Worm (Caenorhabditis elegans) whole organism, late embryonic: ENCODE data around the gene W02D7.5.

ENCODE experiments used
- C08G9.2 ChIP-seq: sonication (generic microtip); optimal IDR thresholded peaks from 2 replicates; lab custom pipeline; 2016; ENCODE audit warnings: mild to moderate bottlenecking, missing genetic modification characterization, moderate library complexity, missing compliant biosample characterization
- C38D4.7 ChIP-seq: fragments of 200-800 bp; sonication (Bioruptor generic); optimal IDR thresholded peaks from 2 replicates; lab custom pipeline; 2018; ENCODE audit warnings: mild to moderate bottlenecking, missing genetic modification characterization, moderate library complexity, missing compliant biosample characterization
- F13H6.1 ChIP-seq: sonication (generic microtip); optimal IDR thresholded peaks from 2 replicates; lab custom pipeline; 2016; ENCODE audit warnings: missing genetic modification characterization, missing compliant biosample characterization
- K02D7.2 ChIP-seq: sonication (generic microtip); optimal IDR thresholded peaks from 2 replicates; lab custom pipeline; 2017; ENCODE audit warnings: mild to moderate bottlenecking, missing genetic modification characterization, missing compliant biosample characterization
- Y22D7AL.16 ChIP-seq: sonication (generic microtip); optimal IDR thresholded peaks from 2 replicates; lab custom pipeline; 2016; ENCODE audit warnings: missing genetic modification characterization, missing compliant biosample characterization
- ceh-14 ChIP-seq: sonication (generic microtip); optimal IDR thresholded peaks from 2 replicates; lab custom pipeline; 2016; ENCODE audit warnings: missing genotype, missing genetic modification characterization, missing compliant biosample characterization
- ceh-18 ChIP-seq: sonication (generic microtip); optimal IDR thresholded peaks from 2 replicates; lab custom pipeline; 2016; ENCODE audit warnings: missing genetic modification characterization, missing compliant biosample characterization
- ceh-2 ChIP-seq: sonication (generic microtip); optimal IDR thresholded peaks from 2 replicates; lab custom pipeline; 2016; ENCODE audit warnings: missing genotype, missing genetic modification characterization, missing compliant biosample characterization
- ceh-22 ChIP-seq: sonication (generic microtip); optimal IDR thresholded peaks from 2 replicates; lab custom pipeline; 2017; ENCODE audit warnings: missing biosample characterization, missing genetic modification characterization
- ceh-31 ChIP-seq: sonication (generic microtip); optimal IDR thresholded peaks from 2 replicates; lab custom pipeline; 2016; ENCODE audit warnings: missing genetic modification characterization, missing compliant biosample characterization
- ceh-45 ChIP-seq: fragments of 200-800 bp; sonication (Bioruptor generic); IDR thresholded peaks from 2 replicates; pipeline ENCODE4 v1.3.6; 2022; ENCODE audit warnings: missing genetic modification reagents, missing genetic modification characterization, missing compliant biosample characterization
- ceh-48 ChIP-seq: sonication (generic microtip); optimal IDR thresholded peaks from 2 replicates; lab custom pipeline; 2016; ENCODE audit warnings: missing genetic modification characterization, inconsistent platforms, missing compliant biosample characterization
- ceh-6 ChIP-seq: fragments of 200-800 bp; sonication (Bioruptor generic); optimal IDR thresholded peaks from 2 replicates; lab custom pipeline; 2018; ENCODE audit warnings: mild to moderate bottlenecking, missing genetic modification characterization, missing compliant biosample characterization
- dmd-4 ChIP-seq: sonication (generic microtip); optimal IDR thresholded peaks from 2 replicates; lab custom pipeline; 2016; ENCODE audit warnings: borderline replicate concordance, missing genetic modification characterization, missing compliant biosample characterization
- elt-2 ChIP-seq: sonication (generic microtip); optimal IDR thresholded peaks from 2 replicates; lab custom pipeline; 2016; ENCODE audit warnings: missing genetic modification reagents, missing genetic modification characterization, missing compliant biosample characterization
- fkh-10 ChIP-seq: fragments of 150-350 bp; optimal IDR thresholded peaks from 2 replicates; lab custom pipeline; 2014; ENCODE audit warnings: missing biosample characterization, missing genetic modification reagents, missing genetic modification characterization
- fkh-6 ChIP-seq: sonication (generic microtip); optimal IDR thresholded peaks from 2 replicates; lab custom pipeline; 2016; ENCODE audit warnings: missing genetic modification characterization, missing compliant biosample characterization
- hlh-30 ChIP-seq: sonication (generic microtip); optimal IDR thresholded peaks from 2 replicates; lab custom pipeline; 2017; ENCODE audit warnings: antibody characterized with exemption, missing genetic modification characterization, missing compliant biosample characterization; ENCODE audit not compliant: insufficient read depth
- hlh-6 ChIP-seq: sonication (generic microtip); optimal IDR thresholded peaks from 2 replicates; lab custom pipeline; 2016; ENCODE audit warnings: missing genotype, missing genetic modification characterization, missing compliant biosample characterization
- lim-6 ChIP-seq: sonication (generic microtip); optimal IDR thresholded peaks from 2 replicates; lab custom pipeline; 2016; ENCODE audit warnings: missing genetic modification characterization, missing compliant biosample characterization
- lin-11 ChIP-seq: fragments of 200-800 bp; sonication (Bioruptor generic); optimal IDR thresholded peaks from 2 replicates; lab custom pipeline; 2018; ENCODE audit warnings: mild to moderate bottlenecking, missing genetic modification characterization, missing compliant biosample characterization
- madf-2 ChIP-seq: sonication (generic microtip); optimal IDR thresholded peaks from 2 replicates; lab custom pipeline; 2017; ENCODE audit warnings: missing genetic modification characterization, missing compliant biosample characterization
- mec-3 ChIP-seq: sonication (generic microtip); optimal IDR thresholded peaks from 2 replicates; lab custom pipeline; 2016; ENCODE audit warnings: borderline replicate concordance, missing genetic modification characterization, missing compliant biosample characterization
- nfya-1 ChIP-seq: sonication (generic microtip); optimal IDR thresholded peaks from 2 replicates; lab custom pipeline; 2017; ENCODE audit warnings: missing genetic modification characterization, mild to moderate bottlenecking, missing compliant biosample characterization, antibody characterized with exemption, moderate library complexity
- npax-4 ChIP-seq: sonication (generic microtip); optimal IDR thresholded peaks from 2 replicates; lab custom pipeline; 2016; ENCODE audit warnings: missing genetic modification characterization, missing compliant biosample characterization
- pat-9 ChIP-seq: fragments of 200-800 bp; sonication (Bioruptor generic); optimal IDR thresholded peaks from 2 replicates; lab custom pipeline; 2018; ENCODE audit warnings: mild to moderate bottlenecking, missing genetic modification characterization, moderate library complexity, missing compliant biosample characterization
- pax-1 ChIP-seq: fragments of 150-350 bp; optimal IDR thresholded peaks from 2 replicates; lab custom pipeline; 2014; ENCODE audit warnings: missing biosample characterization, missing genetic modification characterization
- pha-2 ChIP-seq: sonication (generic microtip); optimal IDR thresholded peaks from 2 replicates; lab custom pipeline; 2017; ENCODE audit warnings: mild to moderate bottlenecking, missing genetic modification characterization, missing compliant biosample characterization
- pha-4 ChIP-seq: fragments of 150-350 bp; optimal IDR thresholded peaks from 2 replicates; lab custom pipeline; 2018; ENCODE audit warnings: missing biosample characterization, missing genetic modification reagents, missing genetic modification characterization
- pros-1 ChIP-seq: fragments of 150-350 bp; optimal IDR thresholded peaks from 2 replicates; lab custom pipeline; 2014; ENCODE audit warnings: missing biosample characterization, missing genetic modification reagents, missing genetic modification characterization
- ref-2 ChIP-seq: sonication (generic microtip); optimal IDR thresholded peaks from 2 replicates; lab custom pipeline; 2016; ENCODE audit warnings: missing genetic modification characterization, missing compliant biosample characterization
- rnt-1 ChIP-seq: sonication (generic microtip); optimal IDR thresholded peaks from 2 replicates; lab custom pipeline; 2016; ENCODE audit warnings: missing genetic modification characterization, missing compliant biosample characterization
- sdc-2 ChIP-seq: sonication (generic microtip); optimal IDR thresholded peaks from 2 replicates; lab custom pipeline; 2016; ENCODE audit warnings: missing genotype, missing genetic modification characterization, missing compliant biosample characterization
- sox-2 ChIP-seq: fragments of 200-800 bp; sonication (Bioruptor generic); IDR thresholded peaks from 2 replicates; pipeline ENCODE4 v1.3.6; 2022; ENCODE audit warnings: missing genetic modification reagents, missing genetic modification characterization, missing compliant biosample characterization
- ttx-3 ChIP-seq: sonication (generic microtip); optimal IDR thresholded peaks from 2 replicates; lab custom pipeline; 2016; ENCODE audit warnings: missing genetic modification reagents, missing genetic modification characterization, missing compliant biosample characterization
- unc-3 ChIP-seq, 2 experiments: fragments of 200-800 bp in 1 of 2; sonication (Bioruptor generic) in 1 of 2; sonication (generic microtip) in 1 of 2; conservative IDR thresholded peaks in 1 of 2; optimal IDR thresholded peaks in 1 of 2; 2 replicates each; pipeline versions ENCODE4 v1.3.6 to Lab custom; 2016 to 2022; ENCODE audit warnings: missing compliant biosample characterization in 2 of 2, missing genetic modification characterization in 2 of 2, missing genetic modification reagents in 1 of 2
- unc-42 ChIP-seq: sonication (generic microtip); optimal IDR thresholded peaks from 2 replicates; lab custom pipeline; 2016; ENCODE audit warnings: missing genotype, missing genetic modification characterization, missing compliant biosample characterization
- unc-86 ChIP-seq: sonication (generic microtip); optimal IDR thresholded peaks from 2 replicates; lab custom pipeline; 2016; ENCODE audit warnings: missing genetic modification characterization, missing compliant biosample characterization
- ztf-16 ChIP-seq: sonication (generic microtip); optimal IDR thresholded peaks from 2 replicates; lab custom pipeline; 2017; ENCODE audit warnings: missing genetic modification characterization, missing compliant biosample characterization

The W02D7.5 gene

DNA sequence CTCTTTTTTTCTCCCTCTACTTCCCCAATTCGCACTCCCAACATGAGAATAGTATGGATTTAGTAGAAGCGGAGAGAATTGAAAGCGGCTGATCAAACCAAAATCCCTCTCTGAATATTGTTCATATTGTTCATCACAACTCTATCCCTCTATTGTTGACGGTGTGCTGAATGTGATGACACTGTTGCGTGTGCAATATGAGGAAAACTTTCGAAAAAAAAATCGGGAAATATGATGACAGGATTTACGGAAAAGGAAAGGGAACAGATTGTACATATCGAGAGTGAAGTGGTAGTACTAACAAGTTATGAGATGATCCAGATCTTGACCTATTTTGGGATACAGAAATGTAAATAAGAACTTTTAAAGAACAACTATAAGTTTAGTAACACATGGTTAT is 3.2 kb downstream of the W02D7.5 start, which contains the start of gene smex-1 (continued):
- TF ChIP-seq sdc-2 (tag; lab: Kevin White, UChicago) = no peak
- TF ChIP-seq, all 69 proteins: peak for 0

DNA sequence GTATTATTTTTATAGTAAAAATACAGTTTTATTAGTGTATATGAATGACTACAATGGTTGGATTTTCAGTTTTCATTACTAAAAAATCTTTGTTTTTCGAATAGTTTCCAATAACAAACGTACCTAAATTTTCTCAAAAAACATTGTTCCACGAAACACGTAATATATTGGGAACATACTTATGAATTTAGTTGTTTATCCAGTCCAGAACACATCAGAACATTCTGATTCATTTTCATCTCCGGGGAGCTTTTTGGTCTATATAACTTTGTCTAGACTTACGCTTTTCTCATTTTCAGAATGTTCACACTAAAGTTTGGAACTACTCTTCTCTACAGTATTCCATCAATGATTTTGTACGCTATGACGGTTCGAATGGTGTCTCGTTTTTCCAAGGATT is 7.3 kb downstream of the W02D7.5 start, which contains the start of gene srg-33:
srg-33 (plus strand) TSS at position 301 of the 400 bp plus-strand sequence.
- no peak for TF ChIP-seq pros-1 (tag; lab: Kevin White, UChicago)
- no peak for TF ChIP-seq pha-2 (tag; lab: Kevin White, UChicago)
- no peak for TF ChIP-seq rnt-1 (tag; lab: Kevin White, UChicago)
- no peak for TF ChIP-seq ztf-16
- TF ChIP-seq ceh-18 = no peak
- TF ChIP-seq fkh-6 (tag; lab: Kevin White, UChicago) = no peak
- no peak for TF ChIP-seq ceh-22 (tag; lab: Kevin White, UChicago)
- TF ChIP-seq ceh-2 (tag; lab: Kevin White, UChicago) = no peak
- TF ChIP-seq pax-1 = no peak
- no peak for TF ChIP-seq ref-2 (tag; lab: Kevin White, UChicago)
- no peak for TF ChIP-seq nfya-1
- no peak for TF ChIP-seq ceh-45
- TF ChIP-seq unc-86 (tag; lab: Kevin White, UChicago) = no peak
- TF ChIP-seq ceh-48 (tag; lab: Kevin White, UChicago) = no peak
- TF ChIP-seq elt-2 (tag; lab: Kevin White, UChicago) = no peak
- no peak for TF ChIP-seq mec-3 (tag; lab: Kevin White, UChicago)
- TF ChIP-seq npax-4 (tag; lab: Kevin White, UChicago) = no peak
- TF ChIP-seq fkh-10 (GFP tag; lab: Kevin White, UChicago) = no peak
- TF ChIP-seq dmd-4 (tag; lab: Kevin White, UChicago) = no peak
- TF ChIP-seq, all 69 proteins: peak for 0

DNA sequence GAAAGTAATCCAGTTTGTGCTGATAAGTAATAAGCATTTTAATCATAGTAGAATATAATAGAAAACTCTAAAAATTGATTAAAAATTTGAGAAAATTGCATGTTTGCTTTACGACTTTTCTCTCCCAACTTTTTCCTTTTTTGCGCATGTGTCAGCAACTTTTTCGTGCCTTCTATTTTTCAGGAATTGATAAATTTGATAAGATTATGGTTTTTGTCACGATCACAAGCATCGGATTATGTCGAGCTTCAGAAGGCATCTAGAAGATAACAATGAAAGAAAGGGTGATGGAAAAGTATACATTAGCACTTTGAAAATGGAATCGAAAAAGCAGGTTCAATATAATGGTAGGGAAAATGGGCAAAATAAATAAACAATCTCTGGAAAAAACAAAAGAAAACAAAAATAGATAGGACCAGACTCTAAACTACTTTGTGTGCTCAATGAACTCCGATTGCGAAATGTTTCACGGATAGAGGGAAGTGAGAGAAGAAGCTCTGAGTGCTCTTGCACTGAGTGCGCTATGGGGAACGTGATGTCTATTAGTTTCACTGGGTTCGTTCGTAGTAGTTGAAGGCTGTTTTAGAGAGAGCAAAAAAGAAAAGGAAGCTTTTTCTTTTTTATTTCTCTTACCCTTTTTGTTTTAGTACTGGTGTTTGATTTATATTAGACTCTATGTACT is 10.8 kb downstream of the W02D7.5 start:
- TF ChIP-seq pax-1 = no peak
- TF ChIP-seq pha-2 (tag; lab: Kevin White, UChicago) = no peak
- TF ChIP-seq sox-2 (GFP tag; lab: Robert Waterston, UW) = no peak
- no peak for TF ChIP-seq K02D7.2 (tag; lab: Kevin White, UChicago)
- no peak for TF ChIP-seq hlh-30 (tag; lab: Kevin White, UChicago)
- TF ChIP-seq hlh-6 (tag; lab: Kevin White, UChicago) = no peak
- TF ChIP-seq ceh-45 = no peak
- no peak for TF ChIP-seq ceh-14 (tag; lab: Kevin White, UChicago)
- TF ChIP-seq ceh-6 (GFP tag; lab: Kevin White, UChicago) = no peak

DNA sequence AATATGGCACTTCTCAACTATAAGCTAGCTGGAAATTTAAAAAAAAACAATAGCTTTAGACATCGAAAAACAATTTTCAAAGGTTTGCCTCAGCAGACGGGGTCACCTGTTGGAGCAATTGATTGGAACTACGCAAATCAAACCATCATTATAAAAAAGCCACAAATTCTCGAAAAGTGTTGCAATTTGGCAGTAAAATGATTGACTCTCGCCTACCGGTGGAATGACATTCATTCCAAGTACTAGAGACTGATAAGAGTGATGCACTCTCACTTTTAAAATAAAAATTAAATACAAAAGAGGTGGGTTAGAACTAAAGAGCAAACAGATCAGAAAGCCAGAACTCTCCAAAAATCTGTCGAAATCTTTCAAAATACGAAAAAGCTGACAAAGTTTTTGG is 13.6 kb downstream of the W02D7.5 start:
- no peak for TF ChIP-seq pros-1 (tag; lab: Kevin White, UChicago)
- TF ChIP-seq, all 69 proteins: peak for 0

DNA sequence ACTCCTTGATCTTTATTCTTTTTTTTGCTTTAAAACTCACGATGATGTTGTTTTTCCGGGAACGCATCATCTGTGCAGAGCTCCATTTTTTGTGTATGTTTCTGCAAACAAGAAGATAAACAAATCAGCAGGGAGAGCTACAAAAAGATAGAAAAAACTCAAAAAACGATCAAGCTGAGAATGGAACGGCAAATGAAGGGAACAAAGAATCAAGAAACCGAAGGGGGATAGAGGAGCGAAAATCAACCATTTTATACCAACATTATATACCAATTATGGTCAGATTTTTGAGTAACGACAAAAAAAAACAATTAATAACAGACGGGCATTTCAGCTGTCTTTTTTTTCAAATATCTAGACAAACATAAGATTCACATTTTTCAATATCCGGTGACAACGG is 14.2 kb downstream of the W02D7.5 start, which contains the start of gene slc-17.5:
slc-17.5 (minus strand) TSS at position 101 of the 400 bp plus-strand sequence.
- TF ChIP-seq F13H6.1 (no peak), unc-3 (GFP tag; conservative IDR thresholded peaks at IDR 0.05; lab: Robert Waterston, UW) (no peak), unc-3 (tag; optimal IDR thresholded peaks at IDR 0.05; lab: Kevin White, UChicago) (no peak), nfya-1 (no peak), mec-3 (tag; lab: Kevin White, UChicago) (no peak), elt-2 (tag; lab: Kevin White, UChicago) (no peak), ttx-3 (no peak), lin-11 (tag; lab: Kevin White, UChicago) (no peak), C08G9.2 (tag; lab: Kevin White, UChicago) (no peak), pha-4 (tag; lab: Kevin White, UChicago) (no peak), lim-6 (tag; lab: Kevin White, UChicago) (no peak), pat-9 (tag; lab: Kevin White, UChicago) (no peak), ceh-31 (no peak), unc-42 (tag; lab: Kevin White, UChicago) (no peak), Y22D7AL.16 (tag; lab: Kevin White, UChicago) (no peak), ceh-6 (GFP tag; lab: Kevin White, UChicago) (no peak), ceh-2 (tag; lab: Kevin White, UChicago) (no peak), madf-2 (tag; lab: Kevin White, UChicago) (no peak), C38D4.7 (no peak), ceh-48 (tag; lab: Kevin White, UChicago) (no peak)
